Worm (Caenorhabditis elegans) whole organism, mixed stage, embryonic: Measurements from ENCODE around the gene jmjd-1.1.

Source experiments
- ces-1 ChIP-seq: fragments of 150-350 bp; optimal IDR thresholded peaks from 2 replicates; lab custom pipeline; 2014; ENCODE audit warnings: missing biosample characterization, missing genetic modification reagents, missing genetic modification characterization
- elt-3 ChIP-seq: fragments of 150-350 bp; optimal IDR thresholded peaks from 2 replicates; lab custom pipeline; 2014; ENCODE audit warnings: missing biosample characterization, missing genetic modification characterization
- mep-1 ChIP-seq: fragments of 150-350 bp; optimal IDR thresholded peaks from 2 replicates; lab custom pipeline; 2017; ENCODE audit warnings: missing biosample characterization, missing genetic modification reagents, missing genetic modification characterization, inconsistent platforms
- nhr-12 ChIP-seq: fragments of 150-350 bp; optimal IDR thresholded peaks from 2 replicates; lab custom pipeline; 2014; ENCODE audit warnings: missing biosample characterization, missing genetic modification characterization
- pha-4 ChIP-seq: fragments of 150-350 bp; optimal IDR thresholded peaks from 2 replicates; lab custom pipeline; 2018; ENCODE audit warnings: missing biosample characterization, missing genetic modification reagents, missing genetic modification characterization
- sptf-1 ChIP-seq: sonication (generic microtip); optimal IDR thresholded peaks from 2 replicates; lab custom pipeline; 2017; ENCODE audit warnings: mild to moderate bottlenecking, missing genetic modification characterization, moderate library complexity, missing compliant biosample characterization
- unc-39 ChIP-seq: fragments of 150-350 bp; optimal IDR thresholded peaks from 2 replicates; lab custom pipeline; 2014; ENCODE audit warnings: missing biosample characterization, missing genetic modification characterization
- unc-62 ChIP-seq: fragments of 150-350 bp; optimal IDR thresholded peaks from 2 replicates; lab custom pipeline; 2014; ENCODE audit warnings: missing biosample characterization, missing genetic modification reagents, missing genetic modification characterization
- zip-8 ChIP-seq: fragments of 150-350 bp; optimal IDR thresholded peaks from 2 replicates; lab custom pipeline; 2014; ENCODE audit warnings: missing biosample characterization, missing genetic modification characterization

DNA sequence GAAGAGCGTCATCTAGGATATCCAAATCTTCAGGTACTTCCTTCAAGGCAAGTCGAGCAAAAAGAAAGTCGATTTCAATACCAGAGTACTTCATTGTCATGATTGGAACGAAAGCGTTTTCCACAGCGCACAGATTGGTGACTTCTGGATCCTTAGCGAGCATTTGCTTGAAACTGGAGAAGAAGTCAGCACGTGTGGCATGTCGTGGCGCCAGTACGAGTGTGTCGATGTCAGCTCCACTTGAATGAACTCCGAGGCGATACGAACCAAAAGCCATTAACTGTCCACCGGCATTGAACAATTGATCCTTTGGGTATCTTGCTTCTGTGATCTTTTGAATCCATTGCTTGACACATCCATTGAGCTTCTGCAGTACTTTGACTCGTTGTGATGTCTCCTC, 9.7 kb downstream of the jmjd-1.1 start:
- TF ChIP-seq pha-4 (tag; lab: Kevin White, UChicago) (no peak), mep-1 (tag; lab: Kevin White, UChicago) (no peak), unc-62 (no peak), elt-3 (tag; lab: Kevin White, UChicago) (no peak), zip-8 (tag; lab: Kevin White, UChicago) (no peak), sptf-1 (tag; lab: Kevin White, UChicago) (no peak), nhr-12 (tag; lab: Kevin White, UChicago) (no peak), ces-1 (GFP tag; lab: Kevin White, UChicago) (no peak), unc-39 (no peak)
